Worm (Caenorhabditis elegans) whole organism, early embryonic: Measurements from ENCODE around the gene vps-24.

Source experiments
- B0310.2 ChIP-seq: sonication (generic microtip); optimal IDR thresholded peaks from 2 replicates; lab custom pipeline; 2016; ENCODE audit warnings: mild to moderate bottlenecking, missing genetic modification characterization, missing compliant biosample characterization
- ama-1 ChIP-seq: fragments of 150-350 bp; optimal IDR thresholded peaks from 2 replicates; lab custom pipeline; 2014
- hmg-4 ChIP-seq: fragments of 200-800 bp; sonication (Bioruptor generic); optimal IDR thresholded peaks from 2 replicates; lab custom pipeline; 2018; ENCODE audit warnings: mild to moderate bottlenecking, missing genetic modification characterization, missing compliant biosample characterization
- hnd-1 ChIP-seq: sonication (generic microtip); optimal IDR thresholded peaks from 2 replicates; lab custom pipeline; 2016; ENCODE audit warnings: missing genetic modification characterization, missing compliant biosample characterization
- pes-1 ChIP-seq: fragments of 200-800 bp; sonication (Bioruptor generic); IDR thresholded peaks from 2 replicates; pipeline ENCODE4 v1.3.6; 2022; ENCODE audit warnings: missing genetic modification reagents, missing genetic modification characterization, missing compliant biosample characterization
- scrt-1 ChIP-seq: fragments of 200-800 bp; sonication (Bioruptor generic); IDR thresholded peaks from 2 replicates; pipeline ENCODE4 v1.3.6; 2022; ENCODE audit warnings: missing genetic modification characterization, missing compliant biosample characterization
- tbx-11 ChIP-seq: fragments of 200-800 bp; sonication (Bioruptor generic); IDR thresholded peaks from 2 replicates; pipeline ENCODE4 v1.3.6; 2022; ENCODE audit warnings: missing genetic modification characterization, missing compliant biosample characterization
- tbx-37 ChIP-seq: fragments of 200-800 bp; sonication (Bioruptor generic); conservative IDR thresholded peaks from 2 replicates; pipeline ENCODE4 v1.3.6; 2022; ENCODE audit warnings: missing genetic modification reagents, missing genetic modification characterization, missing compliant biosample characterization

DNA sequence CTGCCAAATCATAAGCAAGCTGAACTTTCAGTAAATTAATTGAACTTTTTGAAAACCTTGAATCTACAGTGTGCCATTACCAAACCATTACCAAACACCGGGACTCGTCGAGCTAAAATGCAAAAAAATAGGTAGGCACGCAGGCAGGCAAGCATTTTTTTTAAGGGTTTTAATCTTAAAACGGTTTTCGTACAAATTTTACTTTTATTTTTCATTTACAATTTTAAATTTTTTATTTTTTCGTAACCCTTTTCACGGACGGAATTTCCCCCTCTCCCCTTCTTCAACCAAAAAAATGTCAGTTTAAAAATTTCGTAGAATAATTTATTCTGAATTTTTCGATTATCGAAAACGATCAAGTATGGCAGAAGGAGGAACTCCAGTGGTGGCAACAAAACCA lies 20.6 kb downstream of the vps-24 start, which contains the start of gene F59A6.2:
- no peak for TF ChIP-seq hmg-4 (GFP tag; lab: Kevin White, UChicago)
- no peak for TF ChIP-seq pes-1 (GFP tag; lab: Robert Waterston, UW)
- no peak for TF ChIP-seq hnd-1 (tag; lab: Kevin White, UChicago)
- no peak for TF ChIP-seq ama-1 (lab: Kevin White, UChicago)
- TF ChIP-seq tbx-37 (GFP tag; lab: Robert Waterston, UW) = no peak
- no peak for TF ChIP-seq tbx-11 (GFP tag; lab: Robert Waterston, UW)
- no peak for TF ChIP-seq scrt-1 (GFP tag; lab: Robert Waterston, UW)
- no peak for TF ChIP-seq B0310.2 (tag; lab: Kevin White, UChicago)
